Worm (Caenorhabditis elegans) whole organism, L1 larva: ENCODE data around the gene Y77E11A.7.

Experiments
- F16B12.6 ChIP-seq: fragments of 150-350 bp; optimal IDR thresholded peaks from 2 replicates; lab custom pipeline; 2014; ENCODE audit warnings: missing biosample characterization, missing genetic modification characterization
- Y116A8C.19 ChIP-seq: sonication (generic microtip); optimal IDR thresholded peaks from 2 replicates; lab custom pipeline; 2016; ENCODE audit warnings: missing compliant biosample characterization, missing genetic modification characterization, borderline replicate concordance
- alr-1 ChIP-seq: fragments of 200-800 bp; sonication (Bioruptor generic); optimal IDR thresholded peaks from 2 replicates; lab custom pipeline; 2018; ENCODE audit warnings: borderline replicate concordance, mild to moderate bottlenecking, missing genetic modification characterization, missing compliant biosample characterization
- aly-2 ChIP-seq: fragments of 150-350 bp; optimal IDR thresholded peaks from 2 replicates; lab custom pipeline; 2014; ENCODE audit warnings: missing biosample characterization, missing genetic modification characterization
- blmp-1 ChIP-seq: fragments of 150-350 bp; optimal IDR thresholded peaks from 2 replicates; lab custom pipeline; 2014; ENCODE audit warnings: missing biosample characterization, missing genetic modification characterization
- dpl-1 ChIP-seq, 3 experiments: fragments of 150-350 bp in 2 of 3; sonication (generic microtip) in 1 of 3; optimal IDR thresholded peaks; 2 replicates each; lab custom pipeline; 2014 to 2017; ENCODE audit warnings: missing biosample characterization in 3 of 3, missing genetic modification characterization in 3 of 3, missing genetic modification reagents in 3 of 3
- efl-1 ChIP-seq, 4 experiments: fragments of 150-350 bp; optimal IDR thresholded peaks in 3 of 4; peaks in 1 of 4; 1 replicate in 1 of 4; 2 replicates in 3 of 4; lab custom pipeline; 2014; ENCODE audit warnings: missing biosample characterization in 2 of 4, missing genetic modification characterization in 2 of 4, missing genetic modification reagents in 2 of 4
- efl-3 ChIP-seq: fragments of 200-800 bp; sonication (Bioruptor generic); optimal IDR thresholded peaks from 2 replicates; lab custom pipeline; 2018; ENCODE audit warnings: mild to moderate bottlenecking, missing genetic modification characterization, missing compliant biosample characterization
- elt-2 ChIP-seq: sonication (generic microtip); optimal IDR thresholded peaks from 2 replicates; lab custom pipeline; 2016; ENCODE audit warnings: missing genetic modification characterization, mild to moderate bottlenecking, inconsistent platforms, missing compliant biosample characterization, missing genetic modification reagents
- ets-5 ChIP-seq: fragments of 200-800 bp; sonication (Bioruptor generic); IDR thresholded peaks from 2 replicates; pipeline ENCODE4 v1.3.6; 2022; ENCODE audit warnings: missing genetic modification characterization, missing compliant biosample characterization
- fkh-8 ChIP-seq: sonication (generic microtip); optimal IDR thresholded peaks from 2 replicates; lab custom pipeline; 2016; ENCODE audit warnings: mild to moderate bottlenecking, missing genetic modification characterization, missing compliant biosample characterization
- fos-1 ChIP-seq: fragments of 150-350 bp; optimal IDR thresholded peaks from 2 replicates; lab custom pipeline; 2014; ENCODE audit warnings: missing biosample characterization, missing genetic modification characterization
- grh-1 ChIP-seq: fragments of 200-800 bp; sonication (Bioruptor generic); IDR thresholded peaks from 2 replicates; pipeline ENCODE4 v1.3.6; 2022; ENCODE audit warnings: missing genetic modification reagents, missing genetic modification characterization, missing compliant biosample characterization
- hlh-17 ChIP-seq: fragments of 200-800 bp; sonication (Bioruptor generic); optimal IDR thresholded peaks from 2 replicates; lab custom pipeline; 2018; ENCODE audit warnings: missing genetic modification characterization, mild to moderate bottlenecking, missing compliant biosample characterization, moderate library complexity, borderline replicate concordance
- irx-1 ChIP-seq: sonication (generic microtip); optimal IDR thresholded peaks from 2 replicates; lab custom pipeline; 2016; ENCODE audit warnings: missing genetic modification characterization, missing compliant biosample characterization
- lin-13 ChIP-seq: fragments of 150-350 bp; optimal IDR thresholded peaks from 2 replicates; lab custom pipeline; 2014; ENCODE audit warnings: missing biosample characterization, missing genetic modification reagents, missing genetic modification characterization
- lin-15B ChIP-seq: fragments of 150-350 bp; sonication (generic microtip); optimal IDR thresholded peaks from 3 replicates; lab custom pipeline; 2014; ENCODE audit warnings: missing biosample characterization, missing genetic modification characterization
- lin-39 ChIP-seq: fragments of 150-350 bp; optimal IDR thresholded peaks from 2 replicates; lab custom pipeline; 2014; ENCODE audit warnings: missing biosample characterization, missing genetic modification reagents, missing genetic modification characterization
- lir-3 ChIP-seq: sonication (generic microtip); optimal IDR thresholded peaks from 2 replicates; lab custom pipeline; 2016; ENCODE audit warnings: mild to moderate bottlenecking, missing genetic modification characterization, moderate library complexity, missing compliant biosample characterization; ENCODE audit not compliant: poor library complexity
- lsy-2 ChIP-seq, 2 experiments: fragments of 150-350 bp; optimal IDR thresholded peaks; 2 replicates each; lab custom pipeline; 2014; ENCODE audit warnings: missing biosample characterization in 2 of 2, missing genetic modification characterization in 2 of 2
- mab-9 ChIP-seq: fragments of 200-800 bp; sonication (Bioruptor generic); IDR thresholded peaks from 2 replicates; pipeline ENCODE4 v1.3.6; 2022; ENCODE audit warnings: missing genetic modification reagents, missing genetic modification characterization, missing compliant biosample characterization
- mdl-1 ChIP-seq, 2 experiments: fragments of 150-350 bp; optimal IDR thresholded peaks; 2 replicates each; lab custom pipeline; 2014 to 2017; ENCODE audit warnings: missing biosample characterization in 2 of 2, missing genetic modification characterization in 2 of 2, inconsistent platforms in 1 of 2
- mef-2 ChIP-seq: fragments of 150-350 bp; optimal IDR thresholded peaks from 2 replicates; lab custom pipeline; 2014; ENCODE audit warnings: missing biosample characterization, missing genetic modification characterization
- mep-1 ChIP-seq: fragments of 150-350 bp; optimal IDR thresholded peaks from 2 replicates; lab custom pipeline; 2014; ENCODE audit warnings: missing biosample characterization, missing genetic modification characterization
- nhr-19 ChIP-seq: fragments of 200-800 bp; sonication (Bioruptor generic); conservative IDR thresholded peaks from 2 replicates; pipeline ENCODE4 v1.3.6; 2022; ENCODE audit warnings: missing genetic modification characterization, missing compliant biosample characterization
- nhr-237 ChIP-seq: fragments of 150-350 bp; optimal IDR thresholded peaks from 2 replicates; lab custom pipeline; 2014; ENCODE audit warnings: missing biosample characterization, missing genetic modification characterization
- nhr-28 ChIP-seq: fragments of 150-350 bp; optimal IDR thresholded peaks from 2 replicates; lab custom pipeline; 2014; ENCODE audit warnings: missing biosample characterization, missing genetic modification characterization
- nhr-47 ChIP-seq: sonication (generic microtip); optimal IDR thresholded peaks from 2 replicates; lab custom pipeline; 2016; ENCODE audit warnings: mild to moderate bottlenecking, missing genetic modification characterization, moderate library complexity, missing compliant biosample characterization
- nhr-84 ChIP-seq: sonication (generic microtip); optimal IDR thresholded peaks from 2 replicates; lab custom pipeline; 2017; ENCODE audit warnings: missing biosample characterization, missing genetic modification characterization
- nhr-85 ChIP-seq: sonication (generic microtip); peaks from one replicate; lab custom pipeline; 2016; ENCODE audit warnings: missing genetic modification characterization, inconsistent platforms, missing compliant biosample characterization
- nhr-90 ChIP-seq: sonication (generic microtip); optimal IDR thresholded peaks from 2 replicates; lab custom pipeline; 2016; ENCODE audit warnings: mild to moderate bottlenecking, missing genetic modification characterization, missing compliant biosample characterization; ENCODE audit not compliant: poor library complexity
- pax-3 ChIP-seq: fragments of 200-800 bp; sonication (Bioruptor generic); optimal IDR thresholded peaks from 2 replicates; lab custom pipeline; 2018; ENCODE audit warnings: mild to moderate bottlenecking, missing genetic modification characterization, moderate library complexity, missing compliant biosample characterization
- pqm-1 ChIP-seq: sonication (generic microtip); optimal IDR thresholded peaks from 3 replicates; lab custom pipeline; 2017; ENCODE audit warnings: missing biosample characterization, missing genetic modification characterization
- rnt-1 ChIP-seq: sonication (generic microtip); optimal IDR thresholded peaks from 2 replicates; lab custom pipeline; 2016; ENCODE audit warnings: mild to moderate bottlenecking, missing genetic modification characterization, moderate library complexity, missing compliant biosample characterization
- skn-1 ChIP-seq: fragments of 150-350 bp; optimal IDR thresholded peaks from 2 replicates; lab custom pipeline; 2014; ENCODE audit warnings: missing biosample characterization, missing genetic modification characterization
- snu-23 ChIP-seq: sonication (generic microtip); optimal IDR thresholded peaks from 2 replicates; lab custom pipeline; 2016; ENCODE audit warnings: missing genetic modification characterization, missing compliant biosample characterization
- sox-4 ChIP-seq: sonication (generic microtip); optimal IDR thresholded peaks from 2 replicates; lab custom pipeline; 2016; ENCODE audit warnings: missing genetic modification characterization, missing compliant biosample characterization
- unc-130 ChIP-seq: fragments of 150-350 bp; optimal IDR thresholded peaks from 2 replicates; lab custom pipeline; 2017; ENCODE audit warnings: missing biosample characterization, missing genetic modification characterization, inconsistent platforms
- zip-4 ChIP-seq: fragments of 200-800 bp; sonication (Bioruptor generic); optimal IDR thresholded peaks from 2 replicates; lab custom pipeline; 2018; ENCODE audit warnings: mild to moderate bottlenecking, missing genetic modification characterization, moderate library complexity, missing compliant biosample characterization
- ztf-4 ChIP-seq: fragments of 150-350 bp; optimal IDR thresholded peaks from 2 replicates; lab custom pipeline; 2014; ENCODE audit warnings: missing biosample characterization, missing genetic modification characterization

Gene Y77E11A.7

ce11 chrIV:1400016-1400415 lies 19.6 kb downstream of the Y77E11A.7 start:
- no peak for TF ChIP-seq irx-1
- no peak for TF ChIP-seq Y116A8C.19
- no peak for TF ChIP-seq fos-1
- TF ChIP-seq mab-9 (GFP tag; lab: Robert Waterston, UW) = no peak
- no peak for TF ChIP-seq zip-4 (GFP tag; lab: Kevin White, UChicago)
- TF ChIP-seq nhr-84 (tag; lab: Kevin White, UChicago) = no peak
- no peak for TF ChIP-seq F16B12.6 (tag; lab: Kevin White, UChicago)
- TF ChIP-seq alr-1 = no peak
- TF ChIP-seq nhr-90 (tag; lab: Kevin White, UChicago) = no peak
- no peak for TF ChIP-seq ztf-4 (tag; lab: Kevin White, UChicago)
- TF ChIP-seq skn-1 (tag; lab: Kevin White, UChicago) = no peak

ce11 chrIV:1397895-1398294 lies 21.8 kb downstream of the Y77E11A.7 start:
- no peak for TF ChIP-seq efl-1 (optimal IDR thresholded peaks at IDR 0.05; lab: Kevin White, UChicago)
- peak in 1 of 2 experiments; percentile 56 for TF ChIP-seq efl-1 (GFP tag; optimal IDR thresholded peaks at IDR 0.05 in 1 of 2; lab: Kevin White, UChicago)
- TF ChIP-seq dpl-1 (GFP tag; optimal IDR thresholded peaks at IDR 0.05; lab: Kevin White, UChicago) = no peak
- TF ChIP-seq ets-5 (GFP tag; lab: Robert Waterston, UW) = no peak
- no peak for TF ChIP-seq skn-1 (tag; lab: Kevin White, UChicago)

- no peak for TF ChIP-seq lin-15B
- no peak for TF ChIP-seq zip-4 (GFP tag; lab: Kevin White, UChicago)
- no peak for TF ChIP-seq sox-4 (tag; lab: Kevin White, UChicago)
- TF ChIP-seq efl-3 (GFP tag; lab: Kevin White, UChicago) = no peak
- no peak for TF ChIP-seq rnt-1 (tag; lab: Kevin White, UChicago)
- no peak for TF ChIP-seq nhr-90 (tag; lab: Kevin White, UChicago)
- no peak for TF ChIP-seq mef-2 (tag; lab: Kevin White, UChicago)
- no peak for TF ChIP-seq unc-130
- no peak for TF ChIP-seq aly-2 (tag; lab: Kevin White, UChicago)
- TF ChIP-seq hlh-17 = no peak
- TF ChIP-seq fkh-8 (tag; lab: Kevin White, UChicago) = no peak
- TF ChIP-seq lin-13 = no peak
- no peak for TF ChIP-seq Y116A8C.19
Measured at ce11 chrIV:1394077-1394476, 25.6 kb downstream of the Y77E11A.7 start.

ce11 chrIV:1391446-1391845 lies 28.2 kb downstream of the Y77E11A.7 start:
- no peak for TF ChIP-seq nhr-237 (tag; lab: Kevin White, UChicago)
- TF ChIP-seq grh-1 (GFP tag; lab: Robert Waterston, UW) = 0 out of 2 replicates have a peak, but pooled peaks have one; percentile 21

ce11 chrIV:1390102-1390501 lies 29.5 kb downstream of the Y77E11A.7 start:
- TF ChIP-seq aly-2 (tag; lab: Kevin White, UChicago) = no peak
- TF ChIP-seq mdl-1 (tag; optimal IDR thresholded peaks at IDR 0.05; lab: Kevin White, UChicago) = no peak

- no peak for TF ChIP-seq unc-130
- TF ChIP-seq lir-3 (tag; lab: Kevin White, UChicago) = no peak
- TF ChIP-seq pqm-1 (tag; lab: Kevin White, UChicago) = no peak
- peak; percentile 42 for TF ChIP-seq elt-2 (tag; lab: Kevin White, UChicago)
Measured at ce11 chrIV:1389599-1389998, 30.1 kb downstream of the Y77E11A.7 start.

ce11 chrIV:1389021-1389420 lies 30.6 kb downstream of the Y77E11A.7 start:
- TF ChIP-seq efl-1 (optimal IDR thresholded peaks at IDR 0.05; lab: Kevin White, UChicago) (peak in 1 of 2 experiments; percentile 7), efl-1 (GFP tag; optimal IDR thresholded peaks at IDR 0.05 in 1 of 2; lab: Kevin White, UChicago) (no peak), pqm-1 (tag; lab: Kevin White, UChicago) (no peak), nhr-47 (tag; lab: Kevin White, UChicago) (peak; percentile 29), lsy-2 (tag; optimal IDR thresholded peaks at IDR 0.05; lab: Kevin White, UChicago) (peak; percentile 22 to 25), pax-3 (tag; lab: Kevin White, UChicago) (no peak), nhr-19 (peak; percentile 28), snu-23 (GFP tag; lab: Kevin White, UChicago) (peak; percentile 64), mdl-1 (tag; optimal IDR thresholded peaks at IDR 0.05; lab: Kevin White, UChicago) (peak in 1 of 2 experiments; percentile 3), grh-1 (GFP tag; lab: Robert Waterston, UW) (peak; percentile 96), dpl-1 (GFP tag; optimal IDR thresholded peaks at IDR 0.05; lab: Kevin White, UChicago) (peak in 1 of 3 experiments; percentile 24), lin-39 (tag; lab: Kevin White, UChicago) (no peak), blmp-1 (tag; lab: Kevin White, UChicago) (peak; percentile 58), ets-5 (GFP tag; lab: Robert Waterston, UW) (no peak), nhr-28 (tag; lab: Kevin White, UChicago) (no peak), mep-1 (tag; lab: Kevin White, UChicago) (peak; percentile 7), nhr-85 (peak; percentile 89)
